Fruit fly (Drosophila melanogaster) whole organism, prepupa: ENCODE measurements around the gene CG11674.

Experiments
- Blimp-1 ChIP-seq: fragments of 200-800 bp; sonication (Bioruptor generic); optimal IDR thresholded peaks from 3 replicates; lab custom pipeline; 2017; ENCODE audit warnings: missing biosample characterization, missing genetic modification characterization, mild to moderate bottlenecking, moderate library complexity, missing genetic modification reagents
- CG10631 ChIP-seq: fragments of 200-800 bp; sonication (Bioruptor generic); optimal IDR thresholded peaks from 2 replicates; lab custom pipeline; 2016; ENCODE audit warnings: missing biosample characterization, missing genetic modification characterization
- CG10669 ChIP-seq: fragments of 200-800 bp; sonication (Bioruptor generic); optimal IDR thresholded peaks from 3 replicates; lab custom pipeline; 2018; ENCODE audit warnings: missing biosample characterization, mild to moderate bottlenecking, missing genetic modification characterization, moderate library complexity
- CG11294 ChIP-seq: fragments of 200-800 bp; sonication (Bioruptor generic); IDR thresholded peaks from 2 replicates; pipeline ENCODE4 v1.3.6; 2022; ENCODE audit warnings: missing biosample characterization, missing genetic modification characterization
- CG11762 ChIP-seq: fragments of 200-800 bp; sonication (Bioruptor generic); optimal IDR thresholded peaks from 3 replicates; lab custom pipeline; 2016; ENCODE audit warnings: missing biosample characterization, missing genetic modification characterization; ENCODE audit not compliant: insufficient read depth
- CG15336 ChIP-seq: fragments of 200-800 bp; sonication (Bioruptor generic); IDR thresholded peaks from 2 replicates; pipeline ENCODE4 v1.3.6; 2022; ENCODE audit warnings: missing biosample characterization, missing genetic modification characterization
- CG16779 ChIP-seq: fragments of 200-800 bp; sonication (Bioruptor generic); optimal IDR thresholded peaks from 3 replicates; lab custom pipeline; 2017; ENCODE audit warnings: missing biosample characterization, mild to moderate bottlenecking, missing genetic modification characterization
- CG3032 ChIP-seq: fragments of 200-800 bp; optimal IDR thresholded peaks from 2 replicates; lab custom pipeline; 2019; ENCODE audit warnings: missing biosample characterization, mild to moderate bottlenecking, missing genetic modification characterization, moderate library complexity
- CG32006 ChIP-seq: fragments of 200-800 bp; sonication (Bioruptor generic); optimal IDR thresholded peaks from 3 replicates; lab custom pipeline; 2017; ENCODE audit warnings: missing biosample characterization, mild to moderate bottlenecking, missing genetic modification characterization
- CG34406 ChIP-seq: fragments of 200-800 bp; sonication (Bioruptor generic); optimal IDR thresholded peaks from 3 replicates; lab custom pipeline; 2016; ENCODE audit warnings: missing biosample characterization, missing genetic modification characterization
- CG3919 ChIP-seq: fragments of 200-800 bp; sonication (Bioruptor generic); optimal IDR thresholded peaks from 3 replicates; lab custom pipeline; 2016; ENCODE audit warnings: missing biosample characterization, missing genetic modification characterization
- CG4318 ChIP-seq: fragments of 200-800 bp; sonication (Bioruptor generic); optimal IDR thresholded peaks from 3 replicates; lab custom pipeline; 2017; ENCODE audit warnings: missing biosample characterization, mild to moderate bottlenecking, missing genetic modification characterization
- CG6163 ChIP-seq: fragments of 200-800 bp; sonication (Bioruptor generic); IDR thresholded peaks from 3 replicates; pipeline ENCODE4 v1.3.6; 2022; ENCODE audit warnings: missing biosample characterization, missing genetic modification characterization
- CG6276 ChIP-seq: fragments of 200-800 bp; sonication (Bioruptor generic); optimal IDR thresholded peaks from 2 replicates; lab custom pipeline; 2017; ENCODE audit warnings: missing biosample characterization, mild to moderate bottlenecking, missing genetic modification characterization
- CG6808 ChIP-seq: fragments of 200-800 bp; sonication (Bioruptor generic); optimal IDR thresholded peaks from 3 replicates; lab custom pipeline; 2017; ENCODE audit warnings: missing biosample characterization, missing genetic modification characterization, mild to moderate bottlenecking, moderate library complexity, missing genetic modification reagents
- CG6854 ChIP-seq: fragments of 200-800 bp; sonication (Bioruptor generic); optimal IDR thresholded peaks from 2 replicates; lab custom pipeline; 2017; ENCODE audit warnings: missing biosample characterization, mild to moderate bottlenecking, missing genetic modification characterization
- CG7368 ChIP-seq: fragments of 200-800 bp; sonication (Bioruptor generic); optimal IDR thresholded peaks from 3 replicates; lab custom pipeline; 2016; ENCODE audit warnings: missing biosample characterization, missing genetic modification characterization
- CG8119 ChIP-seq: fragments of 200-800 bp; sonication (Bioruptor generic); IDR thresholded peaks from 3 replicates; pipeline ENCODE4 v1.3.6; 2022; ENCODE audit warnings: missing biosample characterization, missing genetic modification characterization
- Eip78C ChIP-seq: fragments of 200-800 bp; sonication (Bioruptor generic); peaks from one replicate; lab custom pipeline; 2016; ENCODE audit warnings: missing biosample characterization, missing genetic modification characterization
- Ets21C ChIP-seq: fragments of 200-800 bp; sonication (Bioruptor generic); optimal IDR thresholded peaks from 3 replicates; lab custom pipeline; 2016; ENCODE audit warnings: missing biosample characterization, missing genetic modification characterization
- Gug ChIP-seq: fragments of 200-800 bp; sonication (Bioruptor generic); IDR thresholded peaks from 2 replicates; pipeline ENCODE4 v1.3.6; 2022; ENCODE audit warnings: missing biosample characterization, missing genetic modification characterization
- Hr38 ChIP-seq: sonication (Bioruptor generic); optimal IDR thresholded peaks from 2 replicates; lab custom pipeline; 2016; ENCODE audit warnings: missing biosample characterization, missing genetic modification characterization
- Hr39 ChIP-seq: fragments of 200-800 bp; sonication (Bioruptor generic); optimal IDR thresholded peaks from 2 replicates; lab custom pipeline; 2016; ENCODE audit warnings: missing biosample characterization, missing genetic modification characterization
- Hr4 ChIP-seq: fragments of 200-800 bp; sonication (Bioruptor generic); optimal IDR thresholded peaks from 3 replicates; lab custom pipeline; 2016; ENCODE audit warnings: missing biosample characterization, missing genetic modification characterization
- Lpt ChIP-seq: fragments of 200-800 bp; sonication (Bioruptor generic); optimal IDR thresholded peaks from 3 replicates; lab custom pipeline; 2016; ENCODE audit warnings: missing biosample characterization, missing genetic modification characterization
- Smox ChIP-seq: fragments of 200-800 bp; sonication (Bioruptor generic); optimal IDR thresholded peaks from 3 replicates; lab custom pipeline; 2016; ENCODE audit warnings: missing biosample characterization, missing genetic modification characterization
- Sox102F ChIP-seq: fragments of 200-800 bp; sonication (Bioruptor generic); optimal IDR thresholded peaks from 2 replicates; lab custom pipeline; 2016; ENCODE audit warnings: missing biosample characterization, mild to moderate bottlenecking, missing genetic modification characterization
- Sox14 ChIP-seq: fragments of 200-800 bp; sonication (Bioruptor generic); optimal IDR thresholded peaks from 3 replicates; lab custom pipeline; 2016; ENCODE audit warnings: missing biosample characterization, missing genetic modification characterization
- Sox15 ChIP-seq: fragments of 200-800 bp; sonication (Bioruptor generic); optimal IDR thresholded peaks from 3 replicates; lab custom pipeline; 2016; ENCODE audit warnings: missing biosample characterization, missing genetic modification characterization
- acj6 ChIP-seq: fragments of 200-800 bp; sonication (Bioruptor generic); optimal IDR thresholded peaks from 3 replicates; lab custom pipeline; 2016; ENCODE audit warnings: missing biosample characterization, missing genetic modification characterization
- cyc ChIP-seq: fragments of 200-800 bp; sonication (Bioruptor generic); optimal IDR thresholded peaks from 3 replicates; lab custom pipeline; 2016; ENCODE audit warnings: missing biosample characterization, missing genetic modification characterization
- eg ChIP-seq: fragments of 200-800 bp; sonication (Bioruptor generic); IDR thresholded peaks from 3 replicates; pipeline ENCODE4 v1.3.6; 2022; ENCODE audit warnings: missing biosample characterization, missing genetic modification characterization
- fd85E ChIP-seq: fragments of 200-800 bp; sonication (Bioruptor generic); optimal IDR thresholded peaks from 3 replicates; lab custom pipeline; 2016; ENCODE audit warnings: missing biosample characterization, missing genetic modification characterization
- fkh ChIP-seq: fragments of 200-800 bp; sonication (Bioruptor generic); optimal IDR thresholded peaks from 3 replicates; lab custom pipeline; 2017; ENCODE audit warnings: missing biosample characterization, mild to moderate bottlenecking, missing genetic modification characterization, moderate library complexity
- pdm3 ChIP-seq: fragments of 200-800 bp; sonication (Bioruptor generic); optimal IDR thresholded peaks from 3 replicates; lab custom pipeline; 2016; ENCODE audit warnings: missing biosample characterization, missing genetic modification characterization
- spab ChIP-seq: fragments of 200-800 bp; sonication (Bioruptor generic); optimal IDR thresholded peaks from 2 replicates; lab custom pipeline; 2017; ENCODE audit warnings: missing biosample characterization, mild to moderate bottlenecking, missing genetic modification characterization, missing genetic modification reagents
- ss ChIP-seq, 2 experiments: fragments of 200-800 bp; sonication (Bioruptor generic); optimal IDR thresholded peaks; 2 replicates in 1 of 2; 3 replicates in 1 of 2; lab custom pipeline; 2017 to 2018; ENCODE audit warnings: mild to moderate bottlenecking in 2 of 2, missing biosample characterization in 2 of 2, missing genetic modification characterization in 2 of 2, moderate library complexity in 1 of 2
- svp ChIP-seq: fragments of 200-800 bp; sonication (Bioruptor generic); peaks from one replicate; lab custom pipeline; 2016; ENCODE audit warnings: missing biosample characterization, missing genetic modification characterization
- topi ChIP-seq: fragments of 200-800 bp; sonication (Bioruptor generic); optimal IDR thresholded peaks from 3 replicates; lab custom pipeline; 2016; ENCODE audit warnings: missing biosample characterization, missing genetic modification characterization
- vri ChIP-seq: fragments of 200-800 bp; sonication (Bioruptor generic); optimal IDR thresholded peaks from 3 replicates; lab custom pipeline; 2016; ENCODE audit warnings: missing biosample characterization, mild to moderate bottlenecking, missing genetic modification characterization

The CG11674 gene

dm6 chrX:14189216-14189615, 36.5 kb downstream of the CG11674 start, which contains the start of gene CG11585:
Gene CG11585 (plus strand): TSS chrX:14189516.
- no peak for TF ChIP-seq eg (GFP tag; lab: Robert Waterston, UW)
- TF ChIP-seq CG16779, result no peak
- TF ChIP-seq Sox102F (GFP tag; lab: Kevin White, UChicago), result no peak
- no peak for TF ChIP-seq Lpt (GFP tag; lab: Kevin White, UChicago)
- no peak for TF ChIP-seq spab (GFP tag; lab: Kevin White, UChicago)
- no peak for TF ChIP-seq Sox15
- no peak for TF ChIP-seq CG8119
- no peak for TF ChIP-seq pdm3
- no peak for TF ChIP-seq CG6276
- TF ChIP-seq CG3919 (GFP tag; lab: Kevin White, UChicago), result no peak
- TF ChIP-seq CG11762 (GFP tag; lab: Kevin White, UChicago), result no peak
- no peak for TF ChIP-seq Gug (GFP tag; lab: Robert Waterston, UW)
- no peak for TF ChIP-seq Hr39 (GFP tag; lab: Kevin White, UChicago)
- TF ChIP-seq Smox (GFP tag; lab: Kevin White, UChicago), result no peak
- no peak for TF ChIP-seq CG32006 (GFP tag; lab: Kevin White, UChicago)
- TF ChIP-seq Blimp-1 (GFP tag; lab: Kevin White, UChicago), result no peak
- no peak for TF ChIP-seq fkh (GFP tag; lab: Kevin White, UChicago)
- TF ChIP-seq svp (GFP tag; lab: Kevin White, UChicago), result no peak
- no peak for TF ChIP-seq CG6808 (GFP tag; lab: Kevin White, UChicago)

dm6 chrX:14186953-14187352, 38.7 kb downstream of the CG11674 start, which contains the start of gene CG12481:
Gene CG12481 (plus strand): TSS chrX:14187253.
- TF ChIP-seq eg (GFP tag; lab: Robert Waterston, UW) (no peak), spab (GFP tag; lab: Kevin White, UChicago) (no peak), CG6808 (GFP tag; lab: Kevin White, UChicago) (no peak), Sox14 (no peak), CG7368 (GFP tag; lab: Kevin White, UChicago) (no peak)
- TF ChIP-seq, all 60 proteins: peak for 0

dm6 chrX:14184062-14184611, 41.5 kb downstream of the CG11674 start, which contains the start of gene CG32603:
Gene CG32603 (plus strand): TSS chrX:14184561.
- TF ChIP-seq acj6 (no peak), CG6854 (GFP tag; lab: Kevin White, UChicago) (no peak), CG16779 (no peak), cyc (GFP tag; lab: Kevin White, UChicago) (no peak), Lpt (GFP tag; lab: Kevin White, UChicago) (no peak), CG11294 (GFP tag; lab: Robert Waterston, UW) (no peak), Hr4 (GFP tag; lab: Kevin White, UChicago) (no peak), fd85E (GFP tag; lab: Kevin White, UChicago) (no peak), spab (GFP tag; lab: Kevin White, UChicago) (no peak), Gug (GFP tag; lab: Robert Waterston, UW) (no peak), Blimp-1 (GFP tag; lab: Kevin White, UChicago) (no peak), svp (GFP tag; lab: Kevin White, UChicago) (no peak), CG4318 (GFP tag; lab: Kevin White, UChicago) (no peak), CG10631 (GFP tag; lab: Kevin White, UChicago) (no peak), topi (GFP tag; lab: Kevin White, UChicago) (no peak), CG15336 (GFP tag; lab: Robert Waterston, UW) (no peak), CG6808 (GFP tag; lab: Kevin White, UChicago) (no peak), CG34406 (GFP tag; lab: Kevin White, UChicago) (no peak), Eip78C (no peak), Sox102F (GFP tag; lab: Kevin White, UChicago) (no peak)

- TF ChIP-seq Ets21C (GFP tag; lab: Kevin White, UChicago), result no peak
- TF ChIP-seq Sox15, result no peak
- no peak for TF ChIP-seq CG6163
- no peak for TF ChIP-seq CG11762 (GFP tag; lab: Kevin White, UChicago)
- TF ChIP-seq CG11294 (GFP tag; lab: Robert Waterston, UW), result no peak
- no peak for TF ChIP-seq fkh (GFP tag; lab: Kevin White, UChicago)
- TF ChIP-seq spab (GFP tag; lab: Kevin White, UChicago), result no peak
- no peak for TF ChIP-seq CG6854 (GFP tag; lab: Kevin White, UChicago)
- no peak for TF ChIP-seq Sox14
- no peak for TF ChIP-seq Hr38
- no peak for TF ChIP-seq ss (GFP tag; optimal IDR thresholded peaks at IDR 0.05; lab: Kevin White, UChicago)
- TF ChIP-seq vri (GFP tag; lab: Kevin White, UChicago), result no peak
- TF ChIP-seq CG10669, result no peak
- no peak for TF ChIP-seq Smox (GFP tag; lab: Kevin White, UChicago)
- TF ChIP-seq cyc (GFP tag; lab: Kevin White, UChicago), result no peak
- TF ChIP-seq CG3032, result no peak
- no peak for TF ChIP-seq acj6
- no peak for TF ChIP-seq CG32006 (GFP tag; lab: Kevin White, UChicago)
- no peak for TF ChIP-seq topi (GFP tag; lab: Kevin White, UChicago)
- no peak for TF ChIP-seq CG16779
Measured at dm6 chrX:14180728-14181127, 45.0 kb downstream of the CG11674 start, which contains the start of gene CG11584. Gene CG11584 (plus strand): TSS chrX:14181028.
